Worm (Caenorhabditis elegans): ENCODE results near the gene rps-21.

rps-21 gene

DNA sequence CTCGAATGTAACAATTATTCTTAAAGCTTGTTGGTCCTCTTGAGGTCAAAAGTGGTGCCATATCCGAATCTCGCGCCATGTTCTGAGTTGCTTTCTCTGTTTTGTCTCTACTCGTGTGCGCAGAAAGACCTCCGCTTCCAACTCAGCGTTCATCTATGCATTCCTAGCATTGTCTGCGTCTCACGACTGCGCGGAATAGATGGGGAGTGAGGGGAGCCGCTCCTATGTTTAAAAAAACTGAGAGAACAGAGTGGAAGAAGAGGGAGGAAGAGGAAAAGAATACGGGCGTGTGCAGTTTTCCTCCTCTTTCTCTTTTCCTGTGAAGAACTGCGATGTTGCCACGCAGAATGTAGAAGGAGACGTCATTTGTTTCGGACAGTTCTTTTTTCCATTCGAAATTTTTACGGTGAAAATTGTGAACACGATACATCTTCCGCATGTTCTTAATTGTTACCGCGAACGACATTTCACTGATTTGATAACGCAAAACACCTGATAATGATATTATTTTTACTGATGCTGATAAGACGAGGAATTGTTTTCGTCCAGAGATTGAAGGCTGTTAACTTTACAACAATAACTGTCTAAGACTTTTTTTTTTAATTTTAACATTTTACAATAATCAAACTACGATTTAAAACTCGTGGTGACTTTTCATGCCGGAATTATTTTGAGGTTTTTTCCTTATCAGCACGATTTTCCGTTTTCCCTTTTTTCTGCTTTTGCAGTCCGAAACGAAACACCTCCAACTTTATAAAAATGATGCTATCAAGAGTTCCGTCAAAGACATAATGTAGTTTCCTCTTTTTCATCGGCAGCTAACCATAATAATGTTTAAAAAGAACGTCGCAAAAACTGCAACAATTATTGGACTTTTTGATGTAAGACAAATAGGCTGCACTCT, 22.5 kb downstream of the rps-21 start (continued):
- peak; percentile 71 for TF ChIP-seq crh-2 (tag; optimal IDR thresholded peaks at IDR 0.05)
- TF ChIP-seq mab-5 (tag; optimal IDR thresholded peaks at IDR 0.05): peak; percentile 16
- TF ChIP-seq nhr-23 (tag; optimal IDR thresholded peaks at IDR 0.05): no peak
- TF ChIP-seq nhr-12 (tag; optimal IDR thresholded peaks at IDR 0.05): no peak
- TF ChIP-seq aly-2 (tag; optimal IDR thresholded peaks at IDR 0.05): no peak
- no peak for TF ChIP-seq nhr-10 (tag; optimal IDR thresholded peaks at IDR 0.05)
- TF ChIP-seq gmeb-1 (tag; optimal IDR thresholded peaks at IDR 0.05): no peak
- peak; percentile 5 for TF ChIP-seq nhr-25 (tag; optimal IDR thresholded peaks at IDR 0.05)

DNA sequence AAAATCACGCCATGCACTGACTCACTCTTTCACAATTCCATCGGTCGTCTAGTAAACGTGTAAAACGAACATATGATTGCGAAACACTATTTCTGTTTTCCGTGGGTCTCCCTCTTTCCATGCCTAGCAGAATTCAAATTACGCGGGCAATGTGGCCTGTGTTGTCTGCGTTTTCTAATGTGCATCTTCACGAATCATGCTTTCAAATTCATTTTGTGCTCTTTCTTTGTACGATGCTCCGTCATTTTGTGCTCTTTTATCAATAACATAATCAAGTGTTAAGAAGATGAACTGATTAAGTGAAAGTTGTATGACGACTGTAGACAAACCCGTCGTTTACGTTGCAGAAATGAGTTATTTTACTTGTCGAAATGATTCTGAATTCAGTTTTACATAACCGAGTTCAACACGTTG, 23.6 kb downstream of the rps-21 start:
- TF ChIP-seq nhr-10 (tag; optimal IDR thresholded peaks at IDR 0.05): no peak
- TF ChIP-seq crh-2 (tag; optimal IDR thresholded peaks at IDR 0.05): peak; percentile 87
- peak; percentile 73 for TF ChIP-seq sma-9 (GFP tag; optimal IDR thresholded peaks at IDR 0.05)
- TF ChIP-seq sma-9 (tag; optimal IDR thresholded peaks at IDR 0.05): no peak
- TF ChIP-seq egl-27 (tag; optimal IDR thresholded peaks at IDR 0.05): peak; percentile 43
- peak; percentile 57 for TF ChIP-seq unc-55 (GFP tag; optimal IDR thresholded peaks at IDR 0.05)
- TF ChIP-seq F13H6.1 (tag; optimal IDR thresholded peaks at IDR 0.05): peak; percentile 51
- no peak for TF ChIP-seq alr-1 (tag; optimal IDR thresholded peaks at IDR 0.05)
- peak; percentile 52 for TF ChIP-seq gmeb-1 (tag; optimal IDR thresholded peaks at IDR 0.05)
- peak in 1 of 2 experiments; percentile 21 for TF ChIP-seq mdl-1 (tag; optimal IDR thresholded peaks at IDR 0.05)
- peak; percentile 71 for TF ChIP-seq blmp-1 (tag; optimal IDR thresholded peaks at IDR 0.05; ENCODE audit: insufficient read depth)
- no peak for TF ChIP-seq unc-62 (GFP tag; optimal IDR thresholded peaks at IDR 0.05)
- TF ChIP-seq sem-4 (tag; optimal IDR thresholded peaks at IDR 0.05): no peak
- peak; percentile 80 for TF ChIP-seq C34F6.9 (tag; optimal IDR thresholded peaks at IDR 0.05)
- peak in 1 of 2 experiments; percentile 50 for TF ChIP-seq lsy-2 (tag; optimal IDR thresholded peaks at IDR 0.05)
- peak; percentile 76 for TF ChIP-seq nhr-129 (tag; optimal IDR thresholded peaks at IDR 0.05)
- TF ChIP-seq fos-1 (tag; optimal IDR thresholded peaks at IDR 0.05): peak; percentile 95

ce11 chrIII:7165276-7165675, 24.2 kb downstream of the rps-21 start:
- no peak for TF ChIP-seq nhr-12 (tag; optimal IDR thresholded peaks at IDR 0.05)

ce11 chrIII:7162065-7162762, 27.2 kb downstream of the rps-21 start, which contains the start of the genes syf-2 and K04G7.1:
syf-2 (minus strand) TSS chrIII:7162115.
K04G7.1 (plus strand) TSS chrIII:7162712.
- TF ChIP-seq aly-2 (tag; optimal IDR thresholded peaks at IDR 0.05): no peak
- peak; percentile 32 for TF ChIP-seq nhr-77 (tag; optimal IDR thresholded peaks at IDR 0.05)
- TF ChIP-seq sma-3 (GFP tag; optimal IDR thresholded peaks at IDR 0.05): peak; percentile 86
- TF ChIP-seq mdl-1 (tag; optimal IDR thresholded peaks at IDR 0.05): peak in 1 of 2 experiments; percentile 67
- no peak for TF ChIP-seq ceh-82 (tag; optimal IDR thresholded peaks at IDR 0.05)
- peak; percentile 78 for TF ChIP-seq F13H6.1 (tag; optimal IDR thresholded peaks at IDR 0.05)
- TF ChIP-seq nhr-10 (tag; optimal IDR thresholded peaks at IDR 0.05): no peak
- TF ChIP-seq crh-2 (tag; optimal IDR thresholded peaks at IDR 0.05): peak; percentile 94
- TF ChIP-seq nhr-23 (tag; optimal IDR thresholded peaks at IDR 0.05): no peak
- TF ChIP-seq R02D3.7 (tag; optimal IDR thresholded peaks at IDR 0.05): peak; percentile 19
- peak; percentile 12 for TF ChIP-seq ZK546.5 (tag; optimal IDR thresholded peaks at IDR 0.05)
- TF ChIP-seq nhr-237 (tag; optimal IDR thresholded peaks at IDR 0.05): no peak
- TF ChIP-seq snpc-4 (tag; optimal IDR thresholded peaks at IDR 0.05): peak; percentile 82
- TF ChIP-seq nhr-21 (tag; optimal IDR thresholded peaks at IDR 0.05): peak; percentile 86
- TF ChIP-seq egl-27 (tag; optimal IDR thresholded peaks at IDR 0.05): peak; percentile 92
- TF ChIP-seq elt-3 (tag; optimal IDR thresholded peaks at IDR 0.05): no peak
- TF ChIP-seq C34F6.9 (tag; optimal IDR thresholded peaks at IDR 0.05): peak; percentile 94
- peak; percentile 56 for TF ChIP-seq ceh-16 (tag; optimal IDR thresholded peaks at IDR 0.05)
- peak; percentile 98 for TF ChIP-seq unc-55 (GFP tag; optimal IDR thresholded peaks at IDR 0.05)
- peak; percentile 77 for TF ChIP-seq sem-4 (tag; optimal IDR thresholded peaks at IDR 0.05)
- peak; percentile 66 for TF ChIP-seq zag-1 (tag; optimal IDR thresholded peaks at IDR 0.05)
- peak; percentile 99 for TF ChIP-seq lin-13 (GFP tag; optimal IDR thresholded peaks at IDR 0.05)
- TF ChIP-seq lin-39 (tag; optimal IDR thresholded peaks at IDR 0.05): peak; percentile 3
- TF ChIP-seq nhr-129 (tag; optimal IDR thresholded peaks at IDR 0.05): peak; percentile 82
- TF ChIP-seq alr-1 (tag; optimal IDR thresholded peaks at IDR 0.05): no peak
- peak; percentile 69 for TF ChIP-seq nhr-6 (tag; optimal IDR thresholded peaks at IDR 0.05)
- peak; percentile 95 for TF ChIP-seq gmeb-1 (tag; optimal IDR thresholded peaks at IDR 0.05)
- TF ChIP-seq lin-11 (tag; optimal IDR thresholded peaks at IDR 0.05): peak; percentile 87
- no peak for TF ChIP-seq dmd-4 (tag; optimal IDR thresholded peaks at IDR 0.05)
- peak; percentile 78 to 96 for TF ChIP-seq lsy-2 (tag; optimal IDR thresholded peaks at IDR 0.05)
- TF ChIP-seq skn-1 (tag; optimal IDR thresholded peaks at IDR 0.05): peak; percentile 19
- peak; percentile 82 for TF ChIP-seq fos-1 (tag; optimal IDR thresholded peaks at IDR 0.05)
- TF ChIP-seq ztf-4 (tag; optimal IDR thresholded peaks at IDR 0.05): peak; percentile 58
- peak; percentile 83 for TF ChIP-seq sma-9 (GFP tag; optimal IDR thresholded peaks at IDR 0.05)
- TF ChIP-seq sma-9 (tag; optimal IDR thresholded peaks at IDR 0.05): no peak
- TF ChIP-seq ama-1 (optimal IDR thresholded peaks at IDR 0.05): no peak
- TF ChIP-seq mab-5 (tag; optimal IDR thresholded peaks at IDR 0.05): peak; percentile 79
- TF ChIP-seq nhr-12 (tag; optimal IDR thresholded peaks at IDR 0.05): no peak

Measured in whole organism, L2 larva.